Fruit fly (Drosophila melanogaster) Kc167 (cell line): ENCODE data around the gene D1.

ENCODE experiments used
- Myc ChIP-seq: fragments of >200 bp; optimal IDR thresholded peaks from 2 replicates; lab custom pipeline; 2017; ENCODE audit warnings: missing external identifiers
- Sin3A ChIP-seq: fragments of >200 bp; optimal IDR thresholded peaks from 2 replicates; lab custom pipeline; 2018; ENCODE audit warnings: missing external identifiers
- h ChIP-seq: fragments of >200 bp; optimal IDR thresholded peaks from 3 replicates; lab custom pipeline; 2018; ENCODE audit warnings: missing external identifiers
- insv ChIP-seq: fragments of >200 bp; optimal IDR thresholded peaks from 3 replicates; lab custom pipeline; 2018; ENCODE audit warnings: missing external identifiers
- psq ChIP-seq: fragments of >200 bp; optimal IDR thresholded peaks from 2 replicates; lab custom pipeline; 2017; ENCODE audit warnings: missing external identifiers
- ttk ChIP-seq: sonication (Bioruptor generic); optimal IDR thresholded peaks from 2 replicates; lab custom pipeline; 2017; ENCODE audit warnings: missing external identifiers

D1 gene

DNA sequence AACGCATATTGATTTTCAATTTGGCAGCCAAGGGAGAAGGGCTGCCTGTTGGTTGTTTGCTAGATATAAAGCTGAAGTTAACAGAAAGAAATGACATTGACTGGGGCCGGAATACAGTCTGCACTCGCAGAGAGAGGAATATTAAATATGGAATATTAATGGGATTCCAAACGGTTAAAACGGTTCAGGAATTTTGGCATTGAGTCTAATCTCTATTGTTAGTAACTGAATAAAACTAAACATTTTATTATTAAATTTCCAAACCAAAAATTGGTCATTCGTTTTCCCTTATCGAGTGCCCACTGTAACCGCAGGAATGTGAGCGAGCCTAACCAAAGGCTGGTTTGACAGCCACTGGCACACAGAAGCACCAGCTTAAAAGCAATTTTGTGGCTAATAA lies 27.4 kb downstream of the D1 start:
- TF ChIP-seq psq (lab: Kevin White, UChicago) = no peak

- TF ChIP-seq ttk (lab: Kevin White, UChicago) = no peak
- TF ChIP-seq insv (lab: Kevin White, UChicago) = no peak
- TF ChIP-seq h (lab: Kevin White, UChicago) = no peak
- TF ChIP-seq psq (lab: Kevin White, UChicago) = no peak
- no peak for TF ChIP-seq Myc (lab: Kevin White, UChicago)
- no peak for TF ChIP-seq Sin3A
Observed at dm6 chr3R:9195821-9196220, 44.6 kb downstream of the D1 start.

dm6 chr3R:9189890-9190640 lies 50.4 kb downstream of the D1 start:
- TF ChIP-seq Myc (lab: Kevin White, UChicago) (no peak), Sin3A (no peak), insv (lab: Kevin White, UChicago) (no peak), h (lab: Kevin White, UChicago) (no peak), ttk (lab: Kevin White, UChicago) (no peak), psq (lab: Kevin White, UChicago) (no peak)
